Fruit fly (Drosophila melanogaster) whole organism, embryonic: ENCODE results near the gene CG13449.

ENCODE experiments used
- C15 ChIP-seq: fragments of 200-800 bp; sonication (Bioruptor generic); IDR thresholded peaks from 3 replicates; pipeline ENCODE4 v1.3.6; 2022; ENCODE audit warnings: missing biosample characterization, missing genetic modification characterization
- CG10274 ChIP-seq: fragments of 200-800 bp; sonication (Bioruptor generic); optimal IDR thresholded peaks from 3 replicates; lab custom pipeline; 2017; ENCODE audit warnings: missing biosample characterization, mild to moderate bottlenecking, missing genetic modification characterization
- CG11723 ChIP-seq: fragments of 200-800 bp; sonication (Bioruptor generic); optimal IDR thresholded peaks from 2 replicates; lab custom pipeline; 2017; ENCODE audit warnings: missing biosample characterization, mild to moderate bottlenecking, missing genetic modification characterization
- CG12071 ChIP-seq: fragments of 200-800 bp; sonication (Bioruptor generic); optimal IDR thresholded peaks from 3 replicates; lab custom pipeline; 2018; ENCODE audit warnings: missing biosample characterization, mild to moderate bottlenecking, missing genetic modification characterization
- CG14050 ChIP-seq: fragments of 200-800 bp; sonication (Bioruptor generic); IDR thresholded peaks from 3 replicates; pipeline ENCODE4 v1.3.6; 2022; ENCODE audit warnings: missing biosample characterization, missing genetic modification characterization
- CG15011 ChIP-seq: fragments of 200-800 bp; sonication (Bioruptor generic); optimal IDR thresholded peaks from 3 replicates; lab custom pipeline; 2018; ENCODE audit warnings: missing biosample characterization, mild to moderate bottlenecking, missing genetic modification characterization
- CG15073 ChIP-seq: fragments of 200-800 bp; sonication (Bioruptor generic); optimal IDR thresholded peaks from 2 replicates; lab custom pipeline; 2016; ENCODE audit warnings: missing biosample characterization, missing genetic modification characterization
- CG15514 ChIP-seq: fragments of 200-800 bp; sonication (Bioruptor generic); optimal IDR thresholded peaks from 3 replicates; lab custom pipeline; 2017; ENCODE audit warnings: missing biosample characterization, missing genetic modification characterization, mild to moderate bottlenecking, moderate library complexity, missing genetic modification reagents
- CG16813 ChIP-seq: fragments of 200-800 bp; sonication (Bioruptor generic); IDR thresholded peaks from 3 replicates; pipeline ENCODE4 v1.3.6; 2022; ENCODE audit warnings: missing biosample characterization, missing genetic modification characterization; ENCODE audit not compliant: partially characterized antibody
- CG32532 ChIP-seq: fragments of 200-800 bp; sonication (Bioruptor generic); IDR thresholded peaks from 2 replicates; pipeline ENCODE4 v1.3.6; 2022; ENCODE audit warnings: missing biosample characterization, missing genetic modification characterization
- CG33557 ChIP-seq: fragments of 200-800 bp; sonication (Bioruptor generic); optimal IDR thresholded peaks from 2 replicates; lab custom pipeline; 2019; ENCODE audit warnings: missing biosample characterization, mild to moderate bottlenecking, missing genetic modification characterization, moderate library complexity
- CG3838 ChIP-seq: fragments of 200-800 bp; sonication (Bioruptor generic); optimal IDR thresholded peaks from 3 replicates; lab custom pipeline; 2016; ENCODE audit warnings: missing biosample characterization, missing genetic modification characterization
- CG6254 ChIP-seq: fragments of 200-800 bp; sonication (Bioruptor generic); optimal IDR thresholded peaks from 3 replicates; lab custom pipeline; 2017; ENCODE audit warnings: mild to moderate bottlenecking, missing biosample characterization, missing genetic modification reagents, missing genetic modification characterization
- CG7271 ChIP-seq: fragments of 200-800 bp; sonication (Bioruptor generic); optimal IDR thresholded peaks from 2 replicates; lab custom pipeline; 2018; ENCODE audit warnings: missing biosample characterization, mild to moderate bottlenecking, missing genetic modification characterization, moderate library complexity
- CG7556 ChIP-seq: fragments of 200-800 bp; sonication (Bioruptor generic); optimal IDR thresholded peaks from 2 replicates; lab custom pipeline; 2017; ENCODE audit warnings: missing biosample characterization, mild to moderate bottlenecking, missing genetic modification characterization
- CG7745 ChIP-seq: fragments of 200-800 bp; sonication (Bioruptor generic); optimal IDR thresholded peaks from 2 replicates; lab custom pipeline; 2018; ENCODE audit warnings: missing biosample characterization, mild to moderate bottlenecking, missing genetic modification characterization, moderate library complexity
- CG7963 ChIP-seq: fragments of 200-800 bp; sonication (Bioruptor generic); IDR thresholded peaks from 3 replicates; pipeline ENCODE4 v1.3.6; 2022; ENCODE audit warnings: missing biosample characterization, missing genetic modification characterization; ENCODE audit not compliant: partially characterized antibody
- CG9932 ChIP-seq: fragments of 200-800 bp; sonication (Bioruptor generic); IDR thresholded peaks from 2 replicates; pipeline ENCODE4 v1.3.6; 2022; ENCODE audit warnings: missing biosample characterization, missing genetic modification characterization
- CkIIα-i1 ChIP-seq: fragments of 200-800 bp; sonication (Bioruptor generic); IDR thresholded peaks from 2 replicates; pipeline ENCODE4 v1.3.6; 2022; ENCODE audit warnings: missing biosample characterization, missing genetic modification characterization
- D ChIP-seq, 2 experiments: fragments of 200-800 bp in 1 of 2; fragments of >200 bp in 1 of 2; sonication (Bioruptor generic) in 1 of 2; optimal IDR thresholded peaks; 2 replicates in 1 of 2; 3 replicates in 1 of 2; lab custom pipeline; 2017; ENCODE audit warnings: mild to moderate bottlenecking in 1 of 2, missing biosample characterization in 1 of 2, missing genetic modification characterization in 1 of 2, missing genetic modification reagents in 1 of 2
- Dad ChIP-seq: fragments of 200-800 bp; sonication (Bioruptor generic); optimal IDR thresholded peaks from 3 replicates; lab custom pipeline; 2016; ENCODE audit warnings: missing biosample characterization, missing genetic modification characterization
- HmgD ChIP-seq: fragments of 200-800 bp; sonication (Bioruptor generic); optimal IDR thresholded peaks from 3 replicates; lab custom pipeline; 2016; ENCODE audit warnings: missing biosample characterization, missing genetic modification characterization
- PHDP ChIP-seq: fragments of 200-800 bp; sonication (Bioruptor generic); optimal IDR thresholded peaks from 3 replicates; lab custom pipeline; 2018; ENCODE audit warnings: missing biosample characterization, mild to moderate bottlenecking, missing genetic modification characterization, moderate library complexity
- Sox100B ChIP-seq: fragments of 200-800 bp; sonication (Bioruptor generic); optimal IDR thresholded peaks from 3 replicates; lab custom pipeline; 2018; ENCODE audit warnings: missing biosample characterization, mild to moderate bottlenecking, missing genetic modification characterization
- ara ChIP-seq: fragments of 200-800 bp; sonication (Bioruptor generic); IDR thresholded peaks from 2 replicates; pipeline ENCODE4 v1.3.6; 2022; ENCODE audit warnings: missing biosample characterization, missing genetic modification characterization
- bab2 ChIP-seq: fragments of 200-800 bp; sonication (Bioruptor generic); optimal IDR thresholded peaks from 2 replicates; lab custom pipeline; 2016; ENCODE audit warnings: missing biosample characterization, missing genetic modification characterization
- bowl ChIP-seq: fragments of 200-800 bp; sonication (Bioruptor generic); IDR thresholded peaks from 2 replicates; pipeline ENCODE4 v1.3.6; 2022; ENCODE audit warnings: missing biosample characterization, missing genetic modification characterization
- cas ChIP-seq: fragments of 200-800 bp; sonication (Bioruptor generic); IDR thresholded peaks from 2 replicates; pipeline ENCODE4 v1.3.6; 2022; ENCODE audit warnings: missing biosample characterization, missing genetic modification characterization
- caup ChIP-seq: fragments of 200-800 bp; sonication (Bioruptor generic); optimal IDR thresholded peaks from 3 replicates; lab custom pipeline; 2017; ENCODE audit warnings: missing biosample characterization, mild to moderate bottlenecking, missing genetic modification characterization, moderate library complexity; ENCODE audit not compliant: severe bottlenecking
- chif ChIP-seq, 2 experiments: fragments of 200-800 bp; sonication (Bioruptor generic); optimal IDR thresholded peaks; 3 replicates each; lab custom pipeline; 2016; ENCODE audit warnings: missing biosample characterization in 2 of 2, missing genetic modification characterization in 2 of 2
- ci ChIP-seq: fragments of 200-800 bp; sonication (Bioruptor generic); IDR thresholded peaks from 3 replicates; pipeline ENCODE4 v1.3.6; 2022; ENCODE audit warnings: missing biosample characterization, missing genetic modification characterization
- crp ChIP-seq, 2 experiments: fragments of 200-800 bp; sonication (Bioruptor generic); optimal IDR thresholded peaks; 2 replicates in 1 of 2; 3 replicates in 1 of 2; lab custom pipeline; 2017; ENCODE audit warnings: missing biosample characterization in 2 of 2, missing genetic modification characterization in 2 of 2, mild to moderate bottlenecking in 1 of 2, moderate library complexity in 1 of 2
- danr ChIP-seq: fragments of 200-800 bp; sonication (Bioruptor generic); IDR thresholded peaks from 2 replicates; pipeline ENCODE4 v1.3.6; 2022; ENCODE audit warnings: missing biosample characterization, missing genetic modification characterization
- fd102C ChIP-seq: fragments of 200-800 bp; sonication (Bioruptor generic); optimal IDR thresholded peaks from 2 replicates; lab custom pipeline; 2018; ENCODE audit warnings: missing biosample characterization, mild to moderate bottlenecking, missing genetic modification characterization, moderate library complexity
- fd96Cb ChIP-seq: fragments of 200-800 bp; sonication (Bioruptor generic); optimal IDR thresholded peaks from 2 replicates; lab custom pipeline; 2018; ENCODE audit warnings: missing biosample characterization, mild to moderate bottlenecking, missing genetic modification characterization, moderate library complexity
- gcm ChIP-seq: fragments of 200-800 bp; sonication (Bioruptor generic); optimal IDR thresholded peaks from 2 replicates; lab custom pipeline; 2019; ENCODE audit warnings: missing biosample characterization, mild to moderate bottlenecking, missing genetic modification characterization, moderate library complexity
- lab ChIP-seq: fragments of 200-800 bp; sonication (Bioruptor generic); optimal IDR thresholded peaks from 3 replicates; lab custom pipeline; 2017; ENCODE audit warnings: missing biosample characterization, missing genetic modification characterization, mild to moderate bottlenecking, moderate library complexity, missing genetic modification reagents
- lilli ChIP-seq: fragments of 200-800 bp; sonication (Bioruptor generic); optimal IDR thresholded peaks from 3 replicates; lab custom pipeline; 2016; ENCODE audit warnings: missing biosample characterization, missing genetic modification characterization
- nerfin-1 ChIP-seq: fragments of 200-800 bp; sonication (Bioruptor generic); optimal IDR thresholded peaks from 3 replicates; lab custom pipeline; 2019; ENCODE audit warnings: missing biosample characterization, mild to moderate bottlenecking, missing genetic modification characterization, moderate library complexity
- nom ChIP-seq: fragments of 200-800 bp; sonication (Bioruptor generic); optimal IDR thresholded peaks from 2 replicates; lab custom pipeline; 2017; ENCODE audit warnings: missing biosample characterization, missing genetic modification characterization, mild to moderate bottlenecking, moderate library complexity, missing genetic modification reagents
- pfk ChIP-seq: fragments of 200-800 bp; sonication (Bioruptor generic); optimal IDR thresholded peaks from 2 replicates; lab custom pipeline; 2018; ENCODE audit warnings: missing biosample characterization, mild to moderate bottlenecking, missing genetic modification characterization, moderate library complexity
- pum ChIP-seq: fragments of 200-800 bp; sonication (Bioruptor generic); optimal IDR thresholded peaks from 2 replicates; lab custom pipeline; 2016; ENCODE audit warnings: missing biosample characterization, missing genetic modification characterization
- pzg ChIP-seq: fragments of 200-800 bp; sonication (Bioruptor generic); optimal IDR thresholded peaks from 3 replicates; lab custom pipeline; 2018; ENCODE audit warnings: missing biosample characterization, mild to moderate bottlenecking, missing genetic modification characterization, moderate library complexity
- sqz ChIP-seq: fragments of 200-800 bp; sonication (Bioruptor generic); optimal IDR thresholded peaks from 3 replicates; lab custom pipeline; 2018; ENCODE audit warnings: missing biosample characterization, mild to moderate bottlenecking, missing genetic modification characterization
- tap ChIP-seq: fragments of 200-800 bp; optimal IDR thresholded peaks from 3 replicates; lab custom pipeline; 2019; ENCODE audit warnings: missing biosample characterization, mild to moderate bottlenecking, missing genetic modification characterization, moderate library complexity
- tio ChIP-seq: fragments of 200-800 bp; sonication (Bioruptor generic); optimal IDR thresholded peaks from 2 replicates; lab custom pipeline; 2017; ENCODE audit warnings: missing biosample characterization, missing genetic modification characterization, inconsistent platforms
- tx ChIP-seq: fragments of 200-800 bp; sonication (Bioruptor generic); optimal IDR thresholded peaks from 2 replicates; lab custom pipeline; 2016; ENCODE audit warnings: missing biosample characterization, missing genetic modification characterization

CG13449 gene

dm6 chr3L:15625676-15626414 lies 13.2 kb upstream of the CG13449 start (continued):
- TF ChIP-seq CG14050 (GFP tag; lab: Robert Waterston, UW) (peak; percentile 63), bowl (GFP tag; lab: Robert Waterston, UW) (0 out of 2 replicates have a peak, but pooled peaks have one; percentile 11), tx (no peak), CG10274 (GFP tag; lab: Kevin White, UChicago) (peak; percentile 59), pfk (no peak), chif (GFP tag; optimal IDR thresholded peaks at IDR 0.05; lab: Kevin White, UChicago) (peak; percentile 23 to 65), CG32532 (GFP tag; lab: Robert Waterston, UW) (peak; percentile 88), lab (peak; percentile 90), tap (tag; lab: Kevin White, UChicago) (peak; percentile 84), pzg (GFP tag; lab: Kevin White, UChicago) (peak; percentile 20), CG12071 (GFP tag; lab: Kevin White, UChicago) (peak; percentile 77), D (optimal IDR thresholded peaks at IDR 0.05; lab: Kevin White, UChicago) (no peak), D (GFP tag; optimal IDR thresholded peaks at IDR 0.05; lab: Kevin White, UChicago) (peak; percentile 92), CG7271 (tag; lab: Kevin White, UChicago) (peak; percentile 20), cas (peak; percentile 49; the same call in 1 of the 2 replicates), ara (GFP tag; lab: Robert Waterston, UW) (peak; percentile 67), CG15514 (GFP tag; lab: Kevin White, UChicago) (peak; percentile 57), CG33557 (peak; percentile 60), CG6254 (GFP tag; lab: Kevin White, UChicago) (peak; percentile 87), Dad (no peak), PHDP (tag; lab: Kevin White, UChicago) (peak; percentile 95), HmgD (GFP tag; lab: Kevin White, UChicago) (no peak), fd96Cb (peak; percentile 97), CG7963 (no peak), nom (GFP tag; lab: Kevin White, UChicago) (peak; percentile 64), bab2 (GFP tag; lab: Kevin White, UChicago) (peak; percentile 34), CkIIα-i1 (GFP tag; lab: Robert Waterston, UW) (no peak), caup (peak; percentile 81), CG9932 (GFP tag; lab: Robert Waterston, UW) (peak; percentile 79), danr (GFP tag; lab: Robert Waterston, UW) (peak; percentile 52; the same call in 1 of the 2 replicates), pum (peak; percentile 2), C15 (peak; percentile 76; the same call in 2 of the 3 replicates), ci (GFP tag; lab: Robert Waterston, UW) (peak; percentile 72), fd102C (no peak), CG3838 (peak; percentile 91), gcm (GFP tag; lab: Kevin White, UChicago) (peak; percentile 91), CG7745 (tag; lab: Kevin White, UChicago) (no peak), Sox100B (GFP tag; lab: Kevin White, UChicago) (peak; percentile 97), tio (GFP tag; lab: Kevin White, UChicago) (peak; percentile 91), CG15011 (GFP tag; lab: Kevin White, UChicago) (peak; percentile 88), crp (GFP tag; optimal IDR thresholded peaks at IDR 0.05; lab: Kevin White, UChicago) (peak in 1 of 2 experiments; percentile 43), nerfin-1 (tag; lab: Kevin White, UChicago) (peak; percentile 90), CG11723 (peak; percentile 74), CG16813 (no peak), CG7556 (GFP tag; lab: Kevin White, UChicago) (peak; percentile 95), lilli (GFP tag; lab: Kevin White, UChicago) (peak; percentile 55), sqz (GFP tag; lab: Kevin White, UChicago) (peak; percentile 71), CG15073 (peak; percentile 9)
